Worm (Caenorhabditis elegans) whole organism, young adult: ENCODE measurements around the gene srz-5.

Experiments used
- T07F8.4 ChIP-seq: sonication (generic microtip); optimal IDR thresholded peaks from 2 replicates; lab custom pipeline; 2016; ENCODE audit warnings: mild to moderate bottlenecking, missing genetic modification characterization, moderate library complexity, missing compliant biosample characterization
- ama-1 ChIP-seq, 3 experiments: fragments of 150-350 bp in 1 of 3; sonication (generic microtip) in 2 of 3; optimal IDR thresholded peaks; 2 replicates each; lab custom pipeline; 2014 to 2018; ENCODE audit warnings: missing biosample characterization in 2 of 3, missing genetic modification characterization in 2 of 3, missing genetic modification reagents in 2 of 3
- him-1 ChIP-seq: sonication (generic microtip); optimal IDR thresholded peaks from 2 replicates; lab custom pipeline; 2016; ENCODE audit warnings: missing genotype, missing genetic modification reagents, missing genetic modification characterization, missing compliant biosample characterization
- ztf-18 ChIP-seq: sonication (generic microtip); optimal IDR thresholded peaks from 2 replicates; lab custom pipeline; 2016; ENCODE audit warnings: missing genotype, mild to moderate bottlenecking, missing genetic modification characterization, missing compliant biosample characterization

DNA sequence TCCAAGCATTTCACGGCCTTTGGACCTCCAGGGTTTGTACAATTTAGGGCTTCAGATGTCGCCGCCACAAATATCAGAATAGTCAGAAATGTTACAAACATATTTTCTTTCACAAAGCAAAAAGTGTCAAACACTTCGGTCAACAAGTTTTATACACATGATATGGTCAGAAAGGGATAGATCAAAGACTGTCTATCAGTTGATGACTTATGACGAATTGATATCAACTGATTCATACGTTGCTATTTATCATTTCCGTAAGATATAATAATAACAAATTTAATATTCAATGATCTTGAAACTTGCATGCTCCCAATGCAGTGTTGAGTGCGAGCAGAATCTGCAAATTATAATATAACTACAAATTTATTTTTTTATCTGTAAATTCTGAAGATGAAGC, 46.1 kb upstream of the srz-5 start, which contains the start of gene W10G11.1:
- TF ChIP-seq T07F8.4 (tag; lab: Kevin White, UChicago) (no peak), ama-1 (optimal IDR thresholded peaks at IDR 0.05; lab: Kevin White, UChicago) (no peak), ama-1 (GFP tag; optimal IDR thresholded peaks at IDR 0.05; lab: Kevin White, UChicago) (no peak), him-1 (tag; lab: Kevin White, UChicago) (no peak), ztf-18 (tag; lab: Kevin White, UChicago) (no peak)
